Worm (Caenorhabditis elegans): ENCODE data around the gene ints-5.
A peak's percentile ranks its signal among the peaks of the same experiment; 100 is the strongest.

ce11 chrV:18596240-18596639, 62.5 kb downstream of the ints-5 start:
- TF ChIP-seq T22C8.4 (GFP tag; IDR thresholded peaks at IDR 0.05) (no peak), ref-1 (GFP tag; conservative IDR thresholded peaks at IDR 0.05) (no peak), ztf-23 (GFP tag; IDR thresholded peaks at IDR 0.05) (0 out of 2 replicates have a peak, but pooled peaks have one; percentile 8), klf-2 (GFP tag; conservative IDR thresholded peaks at IDR 0.05) (no peak), flt-1 (GFP tag; IDR thresholded peaks at IDR 0.05) (0 out of 2 replicates have a peak, but pooled peaks have one; percentile 38)

Measured in whole organism, midembryonic.